Worm (Caenorhabditis elegans): ENCODE measurements around the gene thn-2.

DNA sequence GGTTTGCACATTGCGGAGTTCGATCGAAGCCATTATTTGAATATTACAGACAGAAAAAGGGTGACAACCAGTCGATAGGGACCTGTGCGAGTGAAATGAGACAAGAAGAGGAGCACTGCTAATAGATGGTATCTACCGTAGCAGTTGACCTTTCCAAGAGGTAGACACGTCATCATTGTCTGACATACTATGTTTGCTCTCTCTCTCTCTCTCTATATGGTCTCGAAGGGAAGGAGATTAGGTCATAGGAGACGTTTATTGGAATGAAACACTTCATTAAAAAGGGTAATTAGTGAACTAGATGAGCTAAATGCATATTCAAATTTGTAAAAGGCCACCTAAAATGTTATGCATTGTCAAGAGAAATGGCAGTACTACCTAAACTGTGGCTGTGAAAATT lies 6.9 kb upstream of the thn-2 start, which contains the start of gene atz-1:
- TF ChIP-seq ceh-82 (tag; optimal IDR thresholded peaks at IDR 0.05), result no peak
- TF ChIP-seq snpc-4 (tag; optimal IDR thresholded peaks at IDR 0.05), result no peak
- no peak for TF ChIP-seq ets-5 (GFP tag; IDR thresholded peaks at IDR 0.05)
- no peak for TF ChIP-seq nhr-19 (GFP tag; conservative IDR thresholded peaks at IDR 0.05)
- TF ChIP-seq jun-1 (tag; optimal IDR thresholded peaks at IDR 0.05), result no peak
- TF ChIP-seq hlh-17 (GFP tag; optimal IDR thresholded peaks at IDR 0.05; ENCODE audit: borderline replicate concordance), result no peak
- TF ChIP-seq ztf-4 (tag; optimal IDR thresholded peaks at IDR 0.05), result no peak
